Fruit fly (Drosophila melanogaster) whole organism, embryonic: ENCODE data around the gene CG13012.

ENCODE experiments used
- Abd-B ChIP-seq: fragments of 200-800 bp; sonication (Bioruptor generic); optimal IDR thresholded peaks from 2 replicates; lab custom pipeline; 2018; ENCODE audit warnings: missing biosample characterization, mild to moderate bottlenecking, missing genetic modification characterization, moderate library complexity
- Atf3 ChIP-seq: fragments of 200-800 bp; sonication (Bioruptor generic); optimal IDR thresholded peaks from 3 replicates; lab custom pipeline; 2016; ENCODE audit warnings: missing biosample characterization, missing genetic modification characterization
- B-H1 ChIP-seq: fragments of 200-800 bp; sonication (Bioruptor generic); IDR thresholded peaks from 3 replicates; pipeline ENCODE4 v1.3.6; 2022; ENCODE audit warnings: missing biosample characterization, missing genetic modification characterization
- C15 ChIP-seq: fragments of 200-800 bp; sonication (Bioruptor generic); IDR thresholded peaks from 3 replicates; pipeline ENCODE4 v1.3.6; 2022; ENCODE audit warnings: missing biosample characterization, missing genetic modification characterization
- CG10209 ChIP-seq: fragments of 200-800 bp; sonication (Bioruptor generic); optimal IDR thresholded peaks from 3 replicates; lab custom pipeline; 2017; ENCODE audit warnings: missing biosample characterization, mild to moderate bottlenecking, missing genetic modification characterization, missing genetic modification reagents
- CG12071 ChIP-seq: fragments of 200-800 bp; sonication (Bioruptor generic); optimal IDR thresholded peaks from 3 replicates; lab custom pipeline; 2018; ENCODE audit warnings: missing biosample characterization, mild to moderate bottlenecking, missing genetic modification characterization
- CG13424 ChIP-seq: fragments of 200-800 bp; sonication (Bioruptor generic); optimal IDR thresholded peaks from 2 replicates; lab custom pipeline; 2019; ENCODE audit warnings: missing biosample characterization, mild to moderate bottlenecking, missing genetic modification characterization, moderate library complexity
- CG13624 ChIP-seq: fragments of 200-800 bp; sonication (Bioruptor generic); optimal IDR thresholded peaks from 2 replicates; lab custom pipeline; 2016; ENCODE audit warnings: missing biosample characterization, missing genetic modification characterization
- CG13775 ChIP-seq: fragments of 200-800 bp; sonication (Bioruptor generic); optimal IDR thresholded peaks from 3 replicates; lab custom pipeline; 2017; ENCODE audit warnings: missing biosample characterization, mild to moderate bottlenecking, missing genetic modification characterization
- CG1529 ChIP-seq: fragments of 200-800 bp; sonication (Bioruptor generic); optimal IDR thresholded peaks from 3 replicates; lab custom pipeline; 2018; ENCODE audit warnings: missing biosample characterization, missing genetic modification characterization
- CG15696 ChIP-seq: fragments of 200-800 bp; sonication (Bioruptor generic); optimal IDR thresholded peaks from 2 replicates; lab custom pipeline; 2019; ENCODE audit warnings: missing biosample characterization, mild to moderate bottlenecking, missing genetic modification characterization, moderate library complexity
- CG1603 ChIP-seq: fragments of 200-800 bp; sonication (Bioruptor generic); optimal IDR thresholded peaks from 2 replicates; lab custom pipeline; 2019; ENCODE audit warnings: missing biosample characterization, mild to moderate bottlenecking, missing genetic modification characterization, moderate library complexity
- CG17912 ChIP-seq: fragments of 200-800 bp; sonication (Bioruptor generic); optimal IDR thresholded peaks from 2 replicates; lab custom pipeline; 2018; ENCODE audit warnings: missing biosample characterization, mild to moderate bottlenecking, missing genetic modification characterization
- CG18619 ChIP-seq: fragments of 200-800 bp; sonication (Bioruptor generic); optimal IDR thresholded peaks from 3 replicates; lab custom pipeline; 2017; ENCODE audit warnings: missing biosample characterization, mild to moderate bottlenecking, missing genetic modification characterization
- CG31365 ChIP-seq: fragments of 200-800 bp; sonication (Bioruptor generic); optimal IDR thresholded peaks from 2 replicates; lab custom pipeline; 2018; ENCODE audit warnings: missing biosample characterization, mild to moderate bottlenecking, missing genetic modification characterization
- CG31441 ChIP-seq: fragments of 200-800 bp; sonication (Bioruptor generic); IDR thresholded peaks from 2 replicates; pipeline ENCODE4 v1.3.6; 2022; ENCODE audit warnings: missing biosample characterization, missing genetic modification characterization
- CG34376 ChIP-seq: fragments of 200-800 bp; sonication (Bioruptor generic); optimal IDR thresholded peaks from 2 replicates; lab custom pipeline; 2018; ENCODE audit warnings: missing biosample characterization, mild to moderate bottlenecking, missing genetic modification characterization
- CG4282 ChIP-seq: fragments of 200-800 bp; sonication (Bioruptor generic); optimal IDR thresholded peaks from 2 replicates; lab custom pipeline; 2016; ENCODE audit warnings: missing biosample characterization, missing genetic modification characterization
- CG4820 ChIP-seq: fragments of 200-800 bp; sonication (Bioruptor generic); optimal IDR thresholded peaks from 3 replicates; lab custom pipeline; 2016; ENCODE audit warnings: missing biosample characterization, missing genetic modification characterization
- CG6765 ChIP-seq: fragments of 200-800 bp; sonication (Bioruptor generic); optimal IDR thresholded peaks from 3 replicates; lab custom pipeline; 2017; ENCODE audit warnings: missing biosample characterization, mild to moderate bottlenecking, missing genetic modification characterization
- CG7271 ChIP-seq: fragments of 200-800 bp; sonication (Bioruptor generic); optimal IDR thresholded peaks from 2 replicates; lab custom pipeline; 2018; ENCODE audit warnings: missing biosample characterization, mild to moderate bottlenecking, missing genetic modification characterization, moderate library complexity
- CG7786 ChIP-seq: fragments of 200-800 bp; sonication (Bioruptor generic); optimal IDR thresholded peaks from 2 replicates; lab custom pipeline; 2016; ENCODE audit warnings: missing biosample characterization, missing genetic modification characterization
- CG8388 ChIP-seq: fragments of 200-800 bp; sonication (Bioruptor generic); optimal IDR thresholded peaks from 2 replicates; lab custom pipeline; 2019; ENCODE audit warnings: missing biosample characterization, mild to moderate bottlenecking, missing genetic modification characterization, moderate library complexity
- CTCF ChIP-seq: fragments of 200-800 bp; sonication (Bioruptor generic); optimal IDR thresholded peaks from 2 replicates; lab custom pipeline; 2017; ENCODE audit warnings: missing biosample characterization, mild to moderate bottlenecking, missing genetic modification characterization, moderate library complexity
- CkIIα-i1 ChIP-seq: fragments of 200-800 bp; sonication (Bioruptor generic); IDR thresholded peaks from 2 replicates; pipeline ENCODE4 v1.3.6; 2022; ENCODE audit warnings: missing biosample characterization, missing genetic modification characterization
- Dbx ChIP-seq: fragments of 200-800 bp; sonication (Bioruptor generic); IDR thresholded peaks from 3 replicates; pipeline ENCODE4 v1.3.6; 2022; ENCODE audit warnings: missing biosample characterization, missing genetic modification characterization
- Ets97D ChIP-seq: fragments of 200-800 bp; sonication (Bioruptor generic); optimal IDR thresholded peaks from 3 replicates; lab custom pipeline; 2016; ENCODE audit warnings: missing biosample characterization, missing genetic modification characterization
- Hand ChIP-seq: fragments of 200-800 bp; sonication (Bioruptor generic); optimal IDR thresholded peaks from 2 replicates; lab custom pipeline; 2017; ENCODE audit warnings: mild to moderate bottlenecking, missing biosample characterization, missing genetic modification reagents, missing genetic modification characterization
- Jarid2 ChIP-seq: fragments of 200-800 bp; sonication (Bioruptor generic); optimal IDR thresholded peaks from 3 replicates; lab custom pipeline; 2017; ENCODE audit warnings: mild to moderate bottlenecking, missing biosample characterization, missing genetic modification reagents, missing genetic modification characterization
- Mrtf ChIP-seq: fragments of 200-800 bp; sonication (Bioruptor generic); IDR thresholded peaks from 3 replicates; pipeline ENCODE4 v1.3.6; 2022; ENCODE audit warnings: missing biosample characterization, missing genetic modification characterization
- Pdp1 ChIP-seq, 2 experiments: fragments of 200-800 bp; sonication (Bioruptor generic); optimal IDR thresholded peaks; 3 replicates each; lab custom pipeline; 2016; ENCODE audit warnings: missing biosample characterization in 2 of 2, missing genetic modification characterization in 2 of 2, mild to moderate bottlenecking in 1 of 2, moderate library complexity in 1 of 2
- Rfx ChIP-seq: fragments of 200-800 bp; sonication (Bioruptor generic); IDR thresholded peaks from 2 replicates; pipeline ENCODE4 v1.3.6; 2022; ENCODE audit warnings: missing biosample characterization, missing genetic modification characterization
- Scr ChIP-seq: fragments of 200-800 bp; sonication (Bioruptor generic); IDR thresholded peaks from 2 replicates; pipeline ENCODE4 v1.3.6; 2022; ENCODE audit warnings: missing biosample characterization, missing genetic modification characterization; ENCODE audit not compliant: partially characterized antibody
- Six4 ChIP-seq: fragments of 200-800 bp; sonication (Bioruptor generic); optimal IDR thresholded peaks from 2 replicates; lab custom pipeline; 2016; ENCODE audit warnings: missing biosample characterization, missing genetic modification characterization
- Sox102F ChIP-seq: fragments of 200-800 bp; sonication (Bioruptor generic); optimal IDR thresholded peaks from 2 replicates; lab custom pipeline; 2018; ENCODE audit warnings: missing biosample characterization, mild to moderate bottlenecking, missing genetic modification characterization, moderate library complexity
- Spps ChIP-seq: fragments of 200-800 bp; sonication (Bioruptor generic); optimal IDR thresholded peaks from 2 replicates; lab custom pipeline; 2018; ENCODE audit warnings: missing biosample characterization, mild to moderate bottlenecking, missing genetic modification characterization
- Tbp ChIP-seq: fragments of >200 bp; optimal IDR thresholded peaks from 2 replicates; lab custom pipeline; 2018; ENCODE audit warnings: missing biosample characterization, missing genetic modification characterization
- Usf ChIP-seq: fragments of 200-800 bp; sonication (Bioruptor generic); optimal IDR thresholded peaks from 2 replicates; lab custom pipeline; 2017; ENCODE audit warnings: missing genotype, missing biosample characterization, missing genetic modification characterization
- abd-A ChIP-seq: fragments of 200-800 bp; sonication (Bioruptor generic); optimal IDR thresholded peaks from 3 replicates; lab custom pipeline; 2019; ENCODE audit warnings: missing biosample characterization, mild to moderate bottlenecking, missing genetic modification characterization, moderate library complexity
- al ChIP-seq: fragments of 200-800 bp; sonication (Bioruptor generic); IDR thresholded peaks from 2 replicates; pipeline ENCODE4 v1.3.6; 2022; ENCODE audit warnings: missing biosample characterization, missing genetic modification characterization
- bab2 ChIP-seq: fragments of 200-800 bp; sonication (Bioruptor generic); optimal IDR thresholded peaks from 2 replicates; lab custom pipeline; 2016; ENCODE audit warnings: missing biosample characterization, missing genetic modification characterization
- bowl ChIP-seq: fragments of 200-800 bp; sonication (Bioruptor generic); IDR thresholded peaks from 2 replicates; pipeline ENCODE4 v1.3.6; 2022; ENCODE audit warnings: missing biosample characterization, missing genetic modification characterization
- dpn ChIP-seq, 2 experiments: fragments of 200-800 bp; sonication (Bioruptor generic); optimal IDR thresholded peaks; 3 replicates each; lab custom pipeline; 2016; ENCODE audit warnings: missing biosample characterization in 2 of 2, missing genetic modification characterization in 2 of 2
- gcm2 ChIP-seq: fragments of 200-800 bp; sonication (Bioruptor generic); optimal IDR thresholded peaks from 2 replicates; lab custom pipeline; 2016; ENCODE audit warnings: missing biosample characterization, missing genetic modification characterization
- lab ChIP-seq: fragments of 200-800 bp; sonication (Bioruptor generic); optimal IDR thresholded peaks from 3 replicates; lab custom pipeline; 2017; ENCODE audit warnings: missing biosample characterization, missing genetic modification characterization, mild to moderate bottlenecking, moderate library complexity, missing genetic modification reagents
- psq ChIP-seq: fragments of 200-800 bp; sonication (Bioruptor generic); optimal IDR thresholded peaks from 2 replicates; lab custom pipeline; 2017; ENCODE audit warnings: missing biosample characterization, missing genetic modification characterization
- sna ChIP-seq: fragments of 200-800 bp; sonication (Bioruptor generic); IDR thresholded peaks from 2 replicates; pipeline ENCODE4 v1.3.6; 2022; ENCODE audit warnings: missing biosample characterization, missing genetic modification characterization; ENCODE audit not compliant: partially characterized antibody
- tio ChIP-seq: fragments of 200-800 bp; sonication (Bioruptor generic); optimal IDR thresholded peaks from 2 replicates; lab custom pipeline; 2017; ENCODE audit warnings: missing biosample characterization, missing genetic modification characterization, inconsistent platforms
- zf30C ChIP-seq: fragments of 200-800 bp; sonication (Bioruptor generic); optimal IDR thresholded peaks from 3 replicates; lab custom pipeline; 2018; ENCODE audit warnings: missing biosample characterization, mild to moderate bottlenecking, missing genetic modification characterization

Gene CG13012

DNA sequence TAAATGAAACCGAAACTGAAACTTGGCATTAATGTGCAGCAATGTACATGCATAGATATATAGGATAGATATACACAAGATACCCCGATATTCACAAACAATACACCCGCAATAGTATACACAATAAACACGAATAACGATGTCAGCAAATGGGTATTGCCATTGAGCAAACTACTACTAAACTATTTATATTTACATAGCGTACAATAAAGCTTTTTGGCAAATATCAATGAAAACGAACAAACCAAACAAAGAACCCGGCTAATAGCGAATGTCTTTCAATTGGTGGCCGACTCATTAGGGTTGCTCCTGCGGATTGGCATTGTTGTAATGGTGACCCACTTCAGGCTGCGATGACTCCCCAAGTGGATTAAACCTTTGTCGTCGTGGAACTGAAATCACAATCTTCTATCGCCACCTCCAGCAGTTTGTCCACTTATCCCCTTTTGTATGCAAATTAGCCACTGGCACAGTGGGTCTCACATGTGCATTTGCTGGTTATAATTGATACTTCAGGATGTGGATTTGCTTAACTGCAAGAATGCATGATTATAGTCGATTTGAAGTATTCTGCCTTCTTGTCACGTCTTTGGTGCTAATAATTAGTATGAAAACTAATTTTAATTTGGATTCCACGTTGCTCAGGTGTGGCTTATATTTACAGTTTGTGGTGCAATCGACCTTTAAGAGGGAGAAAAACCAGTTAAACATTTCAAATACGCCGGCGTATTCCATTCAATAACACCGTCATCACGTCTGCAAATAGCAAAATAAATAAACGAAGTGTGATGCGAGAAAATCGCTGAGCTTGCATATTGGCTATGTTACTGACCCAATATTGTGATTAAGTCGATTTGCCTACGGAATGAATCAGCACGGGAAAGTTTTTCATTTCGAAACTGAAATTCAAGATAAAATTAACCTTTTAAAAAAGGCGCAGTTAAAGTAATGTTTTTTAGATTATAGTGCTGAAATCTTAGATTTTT, 26.2 kb downstream of the CG13012 start (continued):
- TF ChIP-seq CG17912 (no peak), B-H1 (GFP tag; lab: Robert Waterston, UW) (peak; percentile 68; the same call in 2 of the 3 replicates), CG4282 (no peak), Abd-B (GFP tag; lab: Kevin White, UChicago) (no peak), CG4820 (GFP tag; lab: Kevin White, UChicago) (no peak), al (GFP tag; lab: Robert Waterston, UW) (no peak), tio (GFP tag; lab: Kevin White, UChicago) (no peak), CG7786 (GFP tag; lab: Kevin White, UChicago) (no peak), CG15696 (no peak), zf30C (GFP tag; lab: Kevin White, UChicago) (no peak), C15 (GFP tag; lab: Robert Waterston, UW) (no peak), CG31365 (tag; lab: Kevin White, UChicago) (no peak), dpn (GFP tag; optimal IDR thresholded peaks at IDR 0.05; lab: Kevin White, UChicago) (peak in 1 of 2 experiments; percentile 81), bab2 (peak; percentile 73), Ets97D (peak; percentile 59), Hand (GFP tag; lab: Kevin White, UChicago) (no peak), Jarid2 (no peak), CG13775 (GFP tag; lab: Kevin White, UChicago) (no peak), Atf3 (GFP tag; lab: Kevin White, UChicago) (no peak), Spps (tag; lab: Kevin White, UChicago) (no peak), Rfx (GFP tag; lab: Robert Waterston, UW) (no peak), Six4 (GFP tag; lab: Kevin White, UChicago) (no peak), CG10209 (GFP tag; lab: Kevin White, UChicago) (no peak), Sox102F (GFP tag; lab: Kevin White, UChicago) (peak; percentile 43), Tbp (GFP tag; lab: Kevin White, UChicago) (no peak), CG8388 (no peak), psq (GFP tag; lab: Kevin White, UChicago) (no peak), CG12071 (no peak), CG1529 (GFP tag; lab: Kevin White, UChicago) (no peak), Scr (GFP tag; lab: Robert Waterston, UW) (no peak), lab (GFP tag; lab: Kevin White, UChicago) (peak; percentile 53), Mrtf (GFP tag; lab: Robert Waterston, UW) (peak; percentile 66), Usf (GFP tag; lab: Kevin White, UChicago) (no peak), sna (GFP tag; lab: Robert Waterston, UW) (no peak), CG7271 (no peak), abd-A (tag; lab: Kevin White, UChicago) (peak; percentile 5), gcm2 (GFP tag; lab: Kevin White, UChicago) (no peak), Dbx (no peak), CTCF (peak; percentile 22), CG13424 (tag; lab: Kevin White, UChicago) (no peak), CG34376 (GFP tag; lab: Kevin White, UChicago) (no peak), CG18619 (GFP tag; lab: Kevin White, UChicago) (no peak), bowl (GFP tag; lab: Robert Waterston, UW) (0 out of 2 replicates have a peak, but pooled peaks have one; percentile 30), Pdp1 (GFP tag; optimal IDR thresholded peaks at IDR 0.05; lab: Kevin White, UChicago) (peak; percentile 78 to 83), CG6765 (GFP tag; lab: Kevin White, UChicago) (no peak), CG1603 (tag; lab: Kevin White, UChicago) (peak; percentile 41), CG13624 (peak; percentile 49), CG31441 (GFP tag; lab: Robert Waterston, UW) (no peak), CkIIα-i1 (no peak)
